Worm (Caenorhabditis elegans): ENCODE measurements around the gene cah-5.

Gene cah-5

ce11 chrX:7005919-7006318, 13.9 kb upstream of the cah-5 start:
- no peak for TF ChIP-seq mab-5 (tag; optimal IDR thresholded peaks at IDR 0.05)
- TF ChIP-seq ham-2 (GFP tag; optimal IDR thresholded peaks at IDR 0.05), result no peak
- no peak for TF ChIP-seq blmp-1 (tag; optimal IDR thresholded peaks at IDR 0.05)
- TF ChIP-seq mep-1 (tag; optimal IDR thresholded peaks at IDR 0.05), result no peak

DNA sequence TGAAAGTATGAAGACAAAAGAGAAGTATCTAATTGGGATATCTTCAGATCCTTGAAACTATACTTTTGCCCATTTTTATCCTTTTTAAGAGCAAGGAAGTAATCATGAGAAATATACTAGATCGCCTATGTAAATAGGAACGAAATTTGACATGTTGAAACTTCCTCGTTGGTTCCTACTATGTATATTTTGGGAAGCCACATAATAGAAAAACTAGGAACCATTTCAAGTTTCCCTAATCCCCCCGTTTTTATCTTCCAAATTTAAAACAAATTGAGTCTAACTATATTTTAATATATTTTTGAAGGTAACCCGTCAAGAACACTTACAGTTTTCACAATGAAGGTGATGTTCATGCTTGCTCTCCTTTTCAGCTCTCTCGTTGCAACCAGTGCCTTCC, 9.0 kb downstream of the cah-5 start, which contains the start of gene flp-26:
Gene flp-26, plus strand, starts transcription at position 301 of the 400 bp plus-strand sequence.
- TF ChIP-seq sem-2 (GFP tag; optimal IDR thresholded peaks at IDR 0.05) (no peak), mep-1 (tag; optimal IDR thresholded peaks at IDR 0.05) (no peak), nhr-12 (tag; optimal IDR thresholded peaks at IDR 0.05) (no peak), elt-3 (tag; optimal IDR thresholded peaks at IDR 0.05) (no peak), sptf-1 (tag; optimal IDR thresholded peaks at IDR 0.05) (no peak), nhr-28 (tag; optimal IDR thresholded peaks at IDR 0.05) (no peak), unc-62 (GFP tag; optimal IDR thresholded peaks at IDR 0.05) (no peak), drap-1 (GFP tag; optimal IDR thresholded peaks at IDR 0.05) (no peak), ceh-83 (GFP tag; optimal IDR thresholded peaks at IDR 0.05) (no peak)

DNA sequence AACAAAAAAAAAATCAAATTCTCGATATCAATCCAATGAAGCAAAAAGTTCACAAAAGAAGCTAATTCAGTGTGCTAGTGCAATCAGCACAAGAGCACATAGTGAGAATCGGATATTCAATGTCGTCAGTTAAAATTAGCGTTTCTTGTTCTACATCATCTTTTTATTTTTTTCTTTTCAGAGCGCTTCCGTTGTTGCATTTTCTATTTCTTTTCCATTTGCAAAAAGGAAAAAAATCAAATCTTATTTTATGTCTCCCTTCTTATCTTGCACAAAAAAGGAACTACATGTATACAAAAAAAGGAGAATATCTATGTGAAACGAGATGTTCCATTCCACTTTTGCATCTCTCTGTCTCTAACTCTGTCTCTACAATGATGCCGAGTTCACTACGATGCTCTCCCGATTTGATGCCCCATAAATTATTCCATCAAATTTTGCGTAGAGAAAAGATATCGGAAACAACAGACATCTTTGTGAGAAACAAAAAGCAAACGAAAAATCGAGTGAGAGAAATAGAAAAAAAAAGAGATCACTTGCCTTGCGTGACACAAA, 14.0 kb downstream of the cah-5 start:
- TF ChIP-seq ces-1 (GFP tag; optimal IDR thresholded peaks at IDR 0.05) (peak; percentile 47), nhr-76 (tag; optimal IDR thresholded peaks at IDR 0.05) (no peak)

DNA sequence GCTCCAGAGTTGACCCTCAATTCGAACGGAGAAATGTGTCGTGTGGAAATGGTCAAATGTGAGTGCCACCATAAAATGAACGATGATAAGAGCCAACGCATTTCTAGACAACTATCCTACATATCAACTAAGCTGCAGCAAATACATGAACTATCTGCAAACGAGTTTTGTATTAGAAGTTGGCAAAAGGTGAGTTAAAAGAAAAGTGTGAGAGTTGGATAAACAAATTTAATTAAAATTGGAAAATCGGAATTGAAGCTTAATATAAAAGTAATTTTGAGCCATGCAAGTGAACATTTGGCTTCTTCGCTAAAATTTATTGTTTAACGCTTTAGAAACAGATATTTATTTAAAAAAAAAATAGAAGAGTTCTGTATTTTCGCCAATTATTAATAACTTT, 16.1 kb downstream of the cah-5 start, which contains the start of gene cest-19:
Gene cest-19, minus strand, starts transcription at position 101 of the 400 bp plus-strand sequence.
- TF ChIP-seq unc-39 (tag; optimal IDR thresholded peaks at IDR 0.05), result no peak
- TF ChIP-seq unc-62 (GFP tag; optimal IDR thresholded peaks at IDR 0.05), result no peak
- no peak for TF ChIP-seq ceh-83 (GFP tag; optimal IDR thresholded peaks at IDR 0.05)
- no peak for TF ChIP-seq drap-1 (GFP tag; optimal IDR thresholded peaks at IDR 0.05)
- TF ChIP-seq blmp-1 (tag; optimal IDR thresholded peaks at IDR 0.05), result no peak
- TF ChIP-seq nhr-28 (tag; optimal IDR thresholded peaks at IDR 0.05), result no peak
- no peak for TF ChIP-seq ztf-11 (tag; optimal IDR thresholded peaks at IDR 0.05)
- TF ChIP-seq pha-4 (tag; optimal IDR thresholded peaks at IDR 0.05), result no peak
- TF ChIP-seq nhr-2 (tag; optimal IDR thresholded peaks at IDR 0.05), result no peak
- no peak for TF ChIP-seq M03D4.4 (tag; optimal IDR thresholded peaks at IDR 0.05)
- no peak for TF ChIP-seq lin-32 (GFP tag; optimal IDR thresholded peaks at IDR 0.05)
- TF ChIP-seq cnd-1 (tag; optimal IDR thresholded peaks at IDR 0.05), result no peak
- TF ChIP-seq sem-2 (GFP tag; optimal IDR thresholded peaks at IDR 0.05), result no peak
- no peak for TF ChIP-seq unc-120 (tag; optimal IDR thresholded peaks at IDR 0.05; ENCODE audit: poor library complexity, severe bottlenecking)
- no peak for TF ChIP-seq ham-2 (GFP tag; optimal IDR thresholded peaks at IDR 0.05)
- TF ChIP-seq elt-1 (tag; optimal IDR thresholded peaks at IDR 0.05; ENCODE audit: borderline replicate concordance, insufficient read depth), result no peak
- no peak for TF ChIP-seq nhr-76 (tag; optimal IDR thresholded peaks at IDR 0.05)
- no peak for TF ChIP-seq zip-8 (tag; optimal IDR thresholded peaks at IDR 0.05)

DNA sequence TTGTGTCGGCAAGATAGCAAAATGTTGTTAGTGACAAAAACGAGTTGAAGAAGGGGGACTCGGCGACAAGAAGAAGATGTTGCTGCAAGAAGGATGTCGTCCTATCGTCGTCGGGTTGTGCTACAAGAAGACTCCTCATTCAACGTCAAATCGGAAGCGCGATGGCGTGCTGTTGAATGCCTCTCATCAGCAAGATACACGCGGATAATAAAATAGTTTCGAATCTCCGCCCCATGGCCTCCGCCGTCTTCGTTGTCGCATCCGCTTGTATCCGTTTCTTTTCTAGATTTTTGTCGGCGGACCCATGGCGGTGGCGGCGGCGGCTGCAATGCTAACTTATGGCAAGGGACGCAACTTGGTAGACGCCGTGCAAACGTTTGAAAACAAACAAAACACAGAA, 18.2 kb downstream of the cah-5 start:
- TF ChIP-seq ces-1 (GFP tag; optimal IDR thresholded peaks at IDR 0.05) (peak; percentile 38), snpc-4 (tag; optimal IDR thresholded peaks at IDR 0.05) (no peak)

DNA sequence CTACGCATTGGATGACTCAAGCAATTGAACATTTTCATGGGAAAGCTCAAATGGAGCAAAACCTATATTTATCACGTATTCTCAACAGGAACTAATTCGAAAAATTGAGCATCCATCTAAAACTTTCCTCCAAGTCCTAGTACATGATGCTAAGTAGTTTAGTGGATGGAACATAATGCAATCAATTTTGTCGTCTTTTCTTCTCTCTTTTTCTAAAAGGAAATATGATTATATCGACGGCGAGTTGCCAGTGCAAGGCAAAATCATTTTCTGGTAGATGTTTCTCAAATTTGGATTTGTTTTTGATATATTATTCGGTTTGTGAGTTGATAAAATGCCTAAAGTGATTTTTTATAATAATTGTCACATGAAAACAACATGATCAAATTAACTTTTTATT, 20.9 kb downstream of the cah-5 start:
- TF ChIP-seq unc-62 (GFP tag; optimal IDR thresholded peaks at IDR 0.05) (no peak), snpc-4 (tag; optimal IDR thresholded peaks at IDR 0.05) (no peak), ces-1 (GFP tag; optimal IDR thresholded peaks at IDR 0.05) (peak; percentile 100), ham-2 (GFP tag; optimal IDR thresholded peaks at IDR 0.05) (no peak), sem-2 (GFP tag; optimal IDR thresholded peaks at IDR 0.05) (no peak), bed-3 (GFP tag; optimal IDR thresholded peaks at IDR 0.05) (no peak)

ce11 chrX:7050290-7050689, 30.5 kb downstream of the cah-5 start, which contains the start of gene ubc-17:
Gene ubc-17 (plus strand): TSS chrX:7050590.
- TF ChIP-seq unc-62 (GFP tag; optimal IDR thresholded peaks at IDR 0.05) (no peak), ceh-39 (tag; optimal IDR thresholded peaks at IDR 0.05) (no peak), unc-39 (tag; optimal IDR thresholded peaks at IDR 0.05) (no peak), lin-32 (GFP tag; optimal IDR thresholded peaks at IDR 0.05) (no peak), mab-5 (tag; optimal IDR thresholded peaks at IDR 0.05) (no peak), hlh-1 (tag; optimal IDR thresholded peaks at IDR 0.05) (no peak), bed-3 (GFP tag; optimal IDR thresholded peaks at IDR 0.05) (no peak)
